Worm (Caenorhabditis elegans) whole organism, L1 larva: ENCODE data around the gene glb-16.

Experiments used
- C16A3.4 ChIP-seq: fragments of 150-350 bp; optimal IDR thresholded peaks from 2 replicates; lab custom pipeline; 2014; ENCODE audit warnings: missing biosample characterization, missing genetic modification characterization
- C34B4.2 ChIP-seq: sonication (generic microtip); optimal IDR thresholded peaks from 2 replicates; lab custom pipeline; 2017; ENCODE audit warnings: mild to moderate bottlenecking, missing genetic modification characterization, missing compliant biosample characterization
- alr-1 ChIP-seq: fragments of 200-800 bp; sonication (Bioruptor generic); optimal IDR thresholded peaks from 2 replicates; lab custom pipeline; 2018; ENCODE audit warnings: borderline replicate concordance, mild to moderate bottlenecking, missing genetic modification characterization, missing compliant biosample characterization
- blmp-1 ChIP-seq: fragments of 150-350 bp; optimal IDR thresholded peaks from 2 replicates; lab custom pipeline; 2014; ENCODE audit warnings: missing biosample characterization, missing genetic modification characterization
- ceh-63 ChIP-seq: fragments of 200-800 bp; sonication (Bioruptor generic); optimal IDR thresholded peaks from 2 replicates; lab custom pipeline; 2018; ENCODE audit warnings: mild to moderate bottlenecking, missing genetic modification characterization, missing compliant biosample characterization
- ceh-90 ChIP-seq: sonication (generic microtip); optimal IDR thresholded peaks from 2 replicates; lab custom pipeline; 2016; ENCODE audit warnings: missing genetic modification characterization, missing compliant biosample characterization
- efl-1 ChIP-seq, 4 experiments: fragments of 150-350 bp; optimal IDR thresholded peaks in 3 of 4; peaks in 1 of 4; 1 replicate in 1 of 4; 2 replicates in 3 of 4; lab custom pipeline; 2014; ENCODE audit warnings: missing biosample characterization in 2 of 4, missing genetic modification characterization in 2 of 4, missing genetic modification reagents in 2 of 4
- efl-3 ChIP-seq: fragments of 200-800 bp; sonication (Bioruptor generic); optimal IDR thresholded peaks from 2 replicates; lab custom pipeline; 2018; ENCODE audit warnings: mild to moderate bottlenecking, missing genetic modification characterization, missing compliant biosample characterization
- egl-27 ChIP-seq, 2 experiments: fragments of 150-350 bp in 1 of 2; sonication (generic microtip); optimal IDR thresholded peaks; 3 replicates each; lab custom pipeline; 2017 to 2018; ENCODE audit warnings: missing biosample characterization in 2 of 2, missing genetic modification characterization in 2 of 2, missing genetic modification reagents in 2 of 2
- elt-2 ChIP-seq: sonication (generic microtip); optimal IDR thresholded peaks from 2 replicates; lab custom pipeline; 2016; ENCODE audit warnings: missing genetic modification characterization, mild to moderate bottlenecking, inconsistent platforms, missing compliant biosample characterization, missing genetic modification reagents
- elt-3 ChIP-seq, 6 experiments: fragments of 150-350 bp in 1 of 6; sonication (generic microtip); optimal IDR thresholded peaks; 2 replicates each; lab custom pipeline; 2017 to 2018; ENCODE audit warnings: missing biosample characterization in 6 of 6, missing genetic modification characterization in 6 of 6, inconsistent platforms in 1 of 6
- fkh-8 ChIP-seq: sonication (generic microtip); optimal IDR thresholded peaks from 2 replicates; lab custom pipeline; 2016; ENCODE audit warnings: mild to moderate bottlenecking, missing genetic modification characterization, missing compliant biosample characterization
- fos-1 ChIP-seq: fragments of 150-350 bp; optimal IDR thresholded peaks from 2 replicates; lab custom pipeline; 2014; ENCODE audit warnings: missing biosample characterization, missing genetic modification characterization
- grh-1 ChIP-seq: fragments of 200-800 bp; sonication (Bioruptor generic); IDR thresholded peaks from 2 replicates; pipeline ENCODE4 v1.3.6; 2022; ENCODE audit warnings: missing genetic modification reagents, missing genetic modification characterization, missing compliant biosample characterization
- hpl-2 ChIP-seq: fragments of 150-350 bp; optimal IDR thresholded peaks from 2 replicates; lab custom pipeline; 2014; ENCODE audit warnings: missing biosample characterization, missing genetic modification reagents, missing genetic modification characterization
- lin-14 ChIP-seq: fragments of 200-800 bp; sonication (Bioruptor generic); optimal IDR thresholded peaks from 2 replicates; lab custom pipeline; 2018; ENCODE audit warnings: mild to moderate bottlenecking, missing genetic modification characterization, moderate library complexity, missing compliant biosample characterization
- lin-15B ChIP-seq: fragments of 150-350 bp; sonication (generic microtip); optimal IDR thresholded peaks from 3 replicates; lab custom pipeline; 2014; ENCODE audit warnings: missing biosample characterization, missing genetic modification characterization
- lir-3 ChIP-seq: sonication (generic microtip); optimal IDR thresholded peaks from 2 replicates; lab custom pipeline; 2016; ENCODE audit warnings: mild to moderate bottlenecking, missing genetic modification characterization, moderate library complexity, missing compliant biosample characterization; ENCODE audit not compliant: poor library complexity
- lsy-2 ChIP-seq, 2 experiments: fragments of 150-350 bp; optimal IDR thresholded peaks; 2 replicates each; lab custom pipeline; 2014; ENCODE audit warnings: missing biosample characterization in 2 of 2, missing genetic modification characterization in 2 of 2
- mab-9 ChIP-seq: fragments of 200-800 bp; sonication (Bioruptor generic); IDR thresholded peaks from 2 replicates; pipeline ENCODE4 v1.3.6; 2022; ENCODE audit warnings: missing genetic modification reagents, missing genetic modification characterization, missing compliant biosample characterization
- mdl-1 ChIP-seq, 2 experiments: fragments of 150-350 bp; optimal IDR thresholded peaks; 2 replicates each; lab custom pipeline; 2014 to 2017; ENCODE audit warnings: missing biosample characterization in 2 of 2, missing genetic modification characterization in 2 of 2, inconsistent platforms in 1 of 2
- mef-2 ChIP-seq: fragments of 150-350 bp; optimal IDR thresholded peaks from 2 replicates; lab custom pipeline; 2014; ENCODE audit warnings: missing biosample characterization, missing genetic modification characterization
- nhr-19 ChIP-seq: fragments of 200-800 bp; sonication (Bioruptor generic); conservative IDR thresholded peaks from 2 replicates; pipeline ENCODE4 v1.3.6; 2022; ENCODE audit warnings: missing genetic modification characterization, missing compliant biosample characterization
- nhr-20 ChIP-seq: sonication (generic microtip); optimal IDR thresholded peaks from 2 replicates; lab custom pipeline; 2016; ENCODE audit warnings: mild to moderate bottlenecking, missing genetic modification characterization, missing compliant biosample characterization
- nhr-237 ChIP-seq: fragments of 150-350 bp; optimal IDR thresholded peaks from 2 replicates; lab custom pipeline; 2014; ENCODE audit warnings: missing biosample characterization, missing genetic modification characterization
- nhr-47 ChIP-seq: sonication (generic microtip); optimal IDR thresholded peaks from 2 replicates; lab custom pipeline; 2016; ENCODE audit warnings: mild to moderate bottlenecking, missing genetic modification characterization, moderate library complexity, missing compliant biosample characterization
- nhr-71 ChIP-seq: sonication (generic microtip); optimal IDR thresholded peaks from 2 replicates; lab custom pipeline; 2016; ENCODE audit warnings: mild to moderate bottlenecking, missing genetic modification characterization, moderate library complexity, missing compliant biosample characterization
- nhr-77 ChIP-seq: fragments of 150-350 bp; optimal IDR thresholded peaks from 2 replicates; lab custom pipeline; 2014; ENCODE audit warnings: missing biosample characterization, missing genetic modification characterization
- nhr-84 ChIP-seq: sonication (generic microtip); optimal IDR thresholded peaks from 2 replicates; lab custom pipeline; 2017; ENCODE audit warnings: missing biosample characterization, missing genetic modification characterization
- nhr-85 ChIP-seq: sonication (generic microtip); peaks from one replicate; lab custom pipeline; 2016; ENCODE audit warnings: missing genetic modification characterization, inconsistent platforms, missing compliant biosample characterization
- pag-3 ChIP-seq: sonication (generic microtip); optimal IDR thresholded peaks from 2 replicates; lab custom pipeline; 2017; ENCODE audit warnings: missing genetic modification characterization, mild to moderate bottlenecking, missing compliant biosample characterization, antibody characterized with exemption, borderline replicate concordance; ENCODE audit not compliant: insufficient read depth
- rnt-1 ChIP-seq: sonication (generic microtip); optimal IDR thresholded peaks from 2 replicates; lab custom pipeline; 2016; ENCODE audit warnings: mild to moderate bottlenecking, missing genetic modification characterization, moderate library complexity, missing compliant biosample characterization
- skn-1 ChIP-seq: fragments of 150-350 bp; optimal IDR thresholded peaks from 2 replicates; lab custom pipeline; 2014; ENCODE audit warnings: missing biosample characterization, missing genetic modification characterization
- snu-23 ChIP-seq: sonication (generic microtip); optimal IDR thresholded peaks from 2 replicates; lab custom pipeline; 2016; ENCODE audit warnings: missing genetic modification characterization, missing compliant biosample characterization
- sptf-1 ChIP-seq: fragments of 150-350 bp; optimal IDR thresholded peaks from 2 replicates; lab custom pipeline; 2014; ENCODE audit warnings: missing biosample characterization, missing genetic modification characterization
- sup-37 ChIP-seq: fragments of 200-800 bp; sonication (Bioruptor generic); optimal IDR thresholded peaks from 2 replicates; lab custom pipeline; 2018; ENCODE audit warnings: mild to moderate bottlenecking, missing genetic modification characterization, missing compliant biosample characterization
- tbx-2 ChIP-seq: sonication (generic microtip); optimal IDR thresholded peaks from 2 replicates; lab custom pipeline; 2016; ENCODE audit warnings: missing genetic modification characterization, missing compliant biosample characterization
- tlp-1 ChIP-seq: fragments of 150-350 bp; optimal IDR thresholded peaks from 2 replicates; lab custom pipeline; 2014; ENCODE audit warnings: missing biosample characterization, missing genetic modification characterization
- zag-1 ChIP-seq: fragments of 150-350 bp; optimal IDR thresholded peaks from 2 replicates; lab custom pipeline; 2014; ENCODE audit warnings: missing biosample characterization, missing genetic modification characterization
- ztf-11 ChIP-seq, 2 experiments: sonication (generic microtip); optimal IDR thresholded peaks; 2 replicates each; lab custom pipeline; 2016 to 2017; ENCODE audit warnings: missing genetic modification characterization in 2 of 2, missing biosample characterization in 1 of 2, missing compliant biosample characterization in 1 of 2
- ztf-4 ChIP-seq: fragments of 150-350 bp; optimal IDR thresholded peaks from 2 replicates; lab custom pipeline; 2014; ENCODE audit warnings: missing biosample characterization, missing genetic modification characterization

Gene glb-16

ce11 chrX:7537742-7538268 lies 2.1 kb downstream of the glb-16 start, which contains the start of gene dpy-7:
Gene dpy-7 (minus strand): TSS chrX:7537792.
- TF ChIP-seq fos-1 = no peak
- peak in 1 of 6 experiments; percentile 28 for TF ChIP-seq elt-3 (tag; optimal IDR thresholded peaks at IDR 0.05; lab: Kevin White, UChicago)
- no peak for TF ChIP-seq ztf-11 (tag; optimal IDR thresholded peaks at IDR 0.05; lab: Kevin White, UChicago)
- no peak for TF ChIP-seq alr-1
- TF ChIP-seq C16A3.4 (tag; lab: Kevin White, UChicago) = no peak
- no peak for TF ChIP-seq nhr-19 (GFP tag; lab: Robert Waterston, UW)
- peak; percentile 67 for TF ChIP-seq blmp-1 (tag; lab: Kevin White, UChicago)
- no peak for TF ChIP-seq grh-1 (GFP tag; lab: Robert Waterston, UW)
- no peak for TF ChIP-seq egl-27 (tag; optimal IDR thresholded peaks at IDR 0.05; lab: Kevin White, UChicago)
- TF ChIP-seq, all 84 proteins: peak for 2

ce11 chrX:7536869-7537268 lies 3.1 kb downstream of the glb-16 start:
- TF ChIP-seq efl-3 (no peak), C34B4.2 (no peak), mdl-1 (tag; optimal IDR thresholded peaks at IDR 0.05; lab: Kevin White, UChicago) (no peak), nhr-77 (no peak), mab-9 (GFP tag; lab: Robert Waterston, UW) (no peak), ztf-4 (tag; lab: Kevin White, UChicago) (no peak), mef-2 (tag; lab: Kevin White, UChicago) (no peak), nhr-20 (tag; lab: Kevin White, UChicago) (no peak), nhr-47 (tag; lab: Kevin White, UChicago) (no peak)
- TF ChIP-seq, all 84 proteins: peak for 0

ce11 chrX:7534454-7534853 lies 5.5 kb downstream of the glb-16 start:
- TF ChIP-seq sptf-1 (tag; lab: Kevin White, UChicago) (no peak), ceh-90 (no peak), zag-1 (tag; lab: Kevin White, UChicago) (no peak), ceh-63 (GFP tag; lab: Kevin White, UChicago) (peak; percentile 71), lir-3 (tag; lab: Kevin White, UChicago) (no peak), grh-1 (GFP tag; lab: Robert Waterston, UW) (no peak), nhr-85 (no peak), elt-3 (tag; optimal IDR thresholded peaks at IDR 0.05; lab: Kevin White, UChicago) (no peak)

- no peak for TF ChIP-seq lin-15B (tag; lab: Kevin White, UChicago)
- TF ChIP-seq C34B4.2 = no peak
Observed at ce11 chrX:7532632-7533031, 7.3 kb downstream of the glb-16 start, which contains the start of gene ceh-14. Gene ceh-14 (minus strand): TSS chrX:7532732.

- no peak for TF ChIP-seq sup-37 (GFP tag; lab: Kevin White, UChicago)
- no peak for TF ChIP-seq efl-1 (optimal IDR thresholded peaks at IDR 0.05; lab: Kevin White, UChicago)
- peak in 1 of 2 experiments; percentile 56 for TF ChIP-seq efl-1 (GFP tag; optimal IDR thresholded peaks at IDR 0.05 in 1 of 2; lab: Kevin White, UChicago)
Observed at ce11 chrX:7525271-7525670, 14.7 kb downstream of the glb-16 start, which contains the start of gene F46C8.3. Gene F46C8.3 (plus strand): TSS chrX:7525571.

- TF ChIP-seq nhr-20 (tag; lab: Kevin White, UChicago) = peak; percentile 33
- no peak for TF ChIP-seq nhr-84
- no peak for TF ChIP-seq fkh-8 (tag; lab: Kevin White, UChicago)
- no peak for TF ChIP-seq lir-3 (tag; lab: Kevin White, UChicago)
- peak; percentile 36 for TF ChIP-seq pag-3 (tag; lab: Kevin White, UChicago)
- no peak for TF ChIP-seq tbx-2 (tag; lab: Kevin White, UChicago)
- TF ChIP-seq lin-14 = peak; percentile 82
- peak; percentile 73 for TF ChIP-seq rnt-1 (tag; lab: Kevin White, UChicago)
- TF ChIP-seq nhr-237 (tag; lab: Kevin White, UChicago) = no peak
- TF ChIP-seq snu-23 (GFP tag; lab: Kevin White, UChicago) = peak; percentile 37
- TF ChIP-seq efl-1 (optimal IDR thresholded peaks at IDR 0.05; lab: Kevin White, UChicago) = no peak
- no peak for TF ChIP-seq efl-1 (GFP tag; optimal IDR thresholded peaks at IDR 0.05 in 1 of 2; lab: Kevin White, UChicago)
- no peak for TF ChIP-seq hpl-2 (GFP tag; lab: Kevin White, UChicago)
- no peak for TF ChIP-seq elt-2
- peak; percentile 82 for TF ChIP-seq nhr-71 (tag; lab: Kevin White, UChicago)
- no peak for TF ChIP-seq nhr-85
- no peak for TF ChIP-seq tlp-1 (tag; lab: Kevin White, UChicago)
- TF ChIP-seq skn-1 = no peak
- no peak for TF ChIP-seq C16A3.4 (tag; lab: Kevin White, UChicago)
- TF ChIP-seq lsy-2 (tag; optimal IDR thresholded peaks at IDR 0.05; lab: Kevin White, UChicago) = peak in 1 of 2 experiments; percentile 32
Observed at ce11 chrX:7523799-7524198, 16.1 kb downstream of the glb-16 start.
